Worm (Caenorhabditis elegans) whole organism, midembryonic: Measurements from ENCODE around the gene nhr-25.

Experiments
- cog-1 ChIP-seq: sonication (generic microtip); optimal IDR thresholded peaks from 2 replicates; lab custom pipeline; 2016; ENCODE audit warnings: missing genetic modification characterization, missing compliant biosample characterization
- flt-1 ChIP-seq: fragments of 200-800 bp; sonication (Bioruptor generic); IDR thresholded peaks from 2 replicates; pipeline ENCODE4 v1.3.6; 2022; ENCODE audit warnings: missing genetic modification characterization, missing compliant biosample characterization
- klf-2 ChIP-seq: fragments of 200-800 bp; sonication (Bioruptor generic); conservative IDR thresholded peaks from 2 replicates; pipeline ENCODE4 v1.3.6; 2022; ENCODE audit warnings: missing genetic modification reagents, missing genetic modification characterization, missing compliant biosample characterization
- ref-1 ChIP-seq: fragments of 200-800 bp; sonication (Bioruptor generic); conservative IDR thresholded peaks from 2 replicates; pipeline ENCODE4 v1.3.6; 2022; ENCODE audit warnings: missing genetic modification reagents, missing genetic modification characterization, missing compliant biosample characterization
- ztf-23 ChIP-seq: fragments of 200-800 bp; sonication (Bioruptor generic); IDR thresholded peaks from 2 replicates; pipeline ENCODE4 v1.3.6; 2022; ENCODE audit warnings: missing genetic modification reagents, missing genetic modification characterization, missing compliant biosample characterization

ce11 chrX:13062934-13063585 is 54.8 kb downstream of the nhr-25 start, which contains the start of gene K03A11.5:
- TF ChIP-seq ztf-23 (GFP tag; lab: Robert Waterston, UW) (no peak), cog-1 (no peak), ref-1 (GFP tag; lab: Robert Waterston, UW) (no peak), klf-2 (GFP tag; lab: Robert Waterston, UW) (no peak), flt-1 (no peak)
